Comparison of ENCODE assay signal across 1 fruit fly cellular context in genomic region chr3R:9341189-9342012, dm6.
A peak's percentile ranks its signal among the peaks of the same experiment; 100 is the strongest.
TF ChIP-seq lines count a peak whose summit lies in the region.

No protein-coding gene starts in this region.

TF ChIP-seq in whole organism, embryonic, 481 proteins besides CTCF, POLR2A, EP300 and RAD21 (continued from another document and continues in another):
- TF ChIP-seq twi (tag; optimal IDR thresholded peaks at IDR 0.05; lab: Kevin White, UChicago) (peak; percentile 65), CG8478 (optimal IDR thresholded peaks at IDR 0.05; lab: Kevin White, UChicago) (no peak), BtbVII (GFP tag; optimal IDR thresholded peaks at IDR 0.05; lab: Kevin White, UChicago) (peak; percentile 86), H15 (GFP tag; IDR thresholded peaks at IDR 0.05; lab: Robert Waterston, UW) (0 out of 3 replicates have a peak, but pooled peaks have one; percentile 35), tup (GFP tag; optimal IDR thresholded peaks at IDR 0.05; lab: Kevin White, UChicago) (peak; percentile 25), sima (GFP tag; optimal IDR thresholded peaks at IDR 0.05; lab: Kevin White, UChicago) (no peak), sc (optimal IDR thresholded peaks at IDR 0.05; lab: Kevin White, UChicago) (no peak), sc (GFP tag; optimal IDR thresholded peaks at IDR 0.05; lab: Kevin White, UChicago) (peak; percentile 46), gcm (GFP tag; optimal IDR thresholded peaks at IDR 0.05; lab: Kevin White, UChicago) (peak; percentile 81), trem (tag; optimal IDR thresholded peaks at IDR 0.05; lab: Kevin White, UChicago) (peak; percentile 76), hbn (GFP tag; IDR thresholded peaks at IDR 0.05; lab: Robert Waterston, UW; ENCODE audit: partially characterized antibody) (peak; percentile 89), ftz-f1 (GFP tag; optimal IDR thresholded peaks at IDR 0.05; lab: Kevin White, UChicago) (no peak), CG11695 (GFP tag; IDR thresholded peaks at IDR 0.05; lab: Robert Waterston, UW) (peak; percentile 80), yki (optimal IDR thresholded peaks at IDR 0.05; lab: Kevin White, UChicago) (no peak), CG18599 (GFP tag; optimal IDR thresholded peaks at IDR 0.05; lab: Kevin White, UChicago) (peak; percentile 89), CG4328 (GFP tag; optimal IDR thresholded peaks at IDR 0.05; lab: Kevin White, UChicago) (peak; percentile 83), CG3726 (GFP tag; IDR thresholded peaks at IDR 0.05; lab: Robert Waterston, UW) (no peak), Hr39 (optimal IDR thresholded peaks at IDR 0.05; lab: Kevin White, UChicago) (no peak), CG13775 (GFP tag; optimal IDR thresholded peaks at IDR 0.05; lab: Kevin White, UChicago) (peak; percentile 63), Elba2 (GFP tag; optimal IDR thresholded peaks at IDR 0.05; lab: Kevin White, UChicago) (no peak), Nf-YA (GFP tag; IDR thresholded peaks at IDR 0.05; lab: Robert Waterston, UW) (peak; percentile 49; the same call in 1 of the 2 replicates), slbo (GFP tag; IDR thresholded peaks at IDR 0.05; lab: Robert Waterston, UW) (peak; percentile 78), CG9932 (GFP tag; IDR thresholded peaks at IDR 0.05; lab: Robert Waterston, UW) (peak; percentile 85), CG12659 (GFP tag; optimal IDR thresholded peaks at IDR 0.05; lab: Kevin White, UChicago) (peak; percentile 78), abd-A (tag; optimal IDR thresholded peaks at IDR 0.05; lab: Kevin White, UChicago) (peak; percentile 91), Ravus (GFP tag; IDR thresholded peaks at IDR 0.05; lab: Robert Waterston, UW) (no peak), emc (GFP tag; optimal IDR thresholded peaks at IDR 0.05; lab: Kevin White, UChicago) (peak; percentile 11), CG3163 (GFP tag; optimal IDR thresholded peaks at IDR 0.05; lab: Kevin White, UChicago) (no peak), CG12155 (GFP tag; optimal IDR thresholded peaks at IDR 0.05; lab: Kevin White, UChicago) (peak; percentile 75), stc (GFP tag; IDR thresholded peaks at IDR 0.05; lab: Robert Waterston, UW) (peak; percentile 56; the same call in 1 of the 2 replicates), CG14050 (GFP tag; IDR thresholded peaks at IDR 0.05; lab: Robert Waterston, UW) (peak; percentile 70), vnd (GFP tag; IDR thresholded peaks at IDR 0.05; lab: Robert Waterston, UW; ENCODE audit: partially characterized antibody) (peak; percentile 92), tin (GFP tag; optimal IDR thresholded peaks at IDR 0.05; lab: Kevin White, UChicago) (peak; percentile 71), kni (GFP tag; optimal IDR thresholded peaks at IDR 0.05; lab: Kevin White, UChicago) (peak; percentile 56), vfl (GFP tag; optimal IDR thresholded peaks at IDR 0.05; lab: Kevin White, UChicago) (peak; percentile 73), CG1647 (GFP tag; optimal IDR thresholded peaks at IDR 0.05; lab: Kevin White, UChicago) (no peak), h (optimal IDR thresholded peaks at IDR 0.05; lab: Kevin White, UChicago) (no peak), CG5245 (GFP tag; optimal IDR thresholded peaks at IDR 0.05; lab: Kevin White, UChicago) (peak; percentile 24), NK7.1 (GFP tag; optimal IDR thresholded peaks at IDR 0.05; lab: Kevin White, UChicago) (peak; percentile 10), Hey (tag; optimal IDR thresholded peaks at IDR 0.05; lab: Kevin White, UChicago) (peak; percentile 37), z (GFP tag; IDR thresholded peaks at IDR 0.05; lab: Robert Waterston, UW) (no peak), fd3F (GFP tag; optimal IDR thresholded peaks at IDR 0.05; lab: Kevin White, UChicago) (peak; percentile 55), zf30C (GFP tag; optimal IDR thresholded peaks at IDR 0.05; lab: Kevin White, UChicago) (no peak), unc-4 (GFP tag; IDR thresholded peaks at IDR 0.05; lab: Robert Waterston, UW; ENCODE audit: partially characterized antibody) (peak; percentile 97), CG13424 (tag; optimal IDR thresholded peaks at IDR 0.05; lab: Kevin White, UChicago) (peak; percentile 87), luna (GFP tag; optimal IDR thresholded peaks at IDR 0.05; lab: Kevin White, UChicago) (peak; percentile 17), lbe (GFP tag; optimal IDR thresholded peaks at IDR 0.05; lab: Kevin White, UChicago) (peak; percentile 91), Bgb (GFP tag; IDR thresholded peaks at IDR 0.05; lab: Robert Waterston, UW; ENCODE audit: partially characterized antibody) (peak; percentile 88), CG3995 (GFP tag; optimal IDR thresholded peaks at IDR 0.05; lab: Kevin White, UChicago) (peak; percentile 47), Mrtf (GFP tag; IDR thresholded peaks at IDR 0.05; lab: Robert Waterston, UW) (peak; percentile 58; the same call in 1 of the 3 replicates), CG5180 (GFP tag; optimal IDR thresholded peaks at IDR 0.05; lab: Kevin White, UChicago) (peak; percentile 48), B-H2 (GFP tag; optimal IDR thresholded peaks at IDR 0.05; lab: Kevin White, UChicago) (peak; percentile 91), CG10565 (GFP tag; optimal IDR thresholded peaks at IDR 0.05; lab: Kevin White, UChicago) (no peak), CrebB (tag; optimal IDR thresholded peaks at IDR 0.05; lab: Kevin White, UChicago) (peak; percentile 55), CG6689 (GFP tag; IDR thresholded peaks at IDR 0.05; lab: Robert Waterston, UW) (peak; percentile 64), Max (GFP tag; optimal IDR thresholded peaks at IDR 0.05; lab: Kevin White, UChicago) (peak; percentile 59), lilli (GFP tag; optimal IDR thresholded peaks at IDR 0.05; lab: Kevin White, UChicago) (peak; percentile 85), en (GFP tag; optimal IDR thresholded peaks at IDR 0.05; lab: Kevin White, UChicago) (no peak), Neu2 (GFP tag; optimal IDR thresholded peaks at IDR 0.05; lab: Kevin White, UChicago; ENCODE audit: borderline replicate concordance) (peak; percentile 5), CG11093 (GFP tag; IDR thresholded peaks at IDR 0.05; lab: Robert Waterston, UW) (no peak), zfh1 (GFP tag; IDR thresholded peaks at IDR 0.05; lab: Robert Waterston, UW) (peak; percentile 65; the same call in 2 of the 3 replicates), CG1832 (GFP tag; optimal IDR thresholded peaks at IDR 0.05; lab: Kevin White, UChicago) (no peak), CG15601 (tag; optimal IDR thresholded peaks at IDR 0.05; lab: Kevin White, UChicago) (peak; percentile 83), pnt (GFP tag; optimal IDR thresholded peaks at IDR 0.05; lab: Kevin White, UChicago) (peak; percentile 7), chn (GFP tag; optimal IDR thresholded peaks at IDR 0.05; lab: Kevin White, UChicago) (peak; percentile 56), croc (GFP tag; conservative IDR thresholded peaks at IDR 0.05; lab: Robert Waterston, UW) (peak; percentile 28; the same call in 1 of the 3 replicates), Side (GFP tag; optimal IDR thresholded peaks at IDR 0.05; lab: Kevin White, UChicago) (peak; percentile 50), fru (optimal IDR thresholded peaks at IDR 0.05; lab: Kevin White, UChicago) (no peak), Optix (GFP tag; IDR thresholded peaks at IDR 0.05; lab: Robert Waterston, UW) (no peak), Oaz (GFP tag; IDR thresholded peaks at IDR 0.05; lab: Robert Waterston, UW) (peak; percentile 44; the same call in 1 of the 2 replicates), CG17802 (tag; optimal IDR thresholded peaks at IDR 0.05; lab: Kevin White, UChicago) (no peak), toy (GFP tag; IDR thresholded peaks at IDR 0.05; lab: Robert Waterston, UW) (no peak), D19B (GFP tag; optimal IDR thresholded peaks at IDR 0.05; lab: Kevin White, UChicago) (peak; percentile 51), CG17361 (GFP tag; IDR thresholded peaks at IDR 0.05; lab: Robert Waterston, UW) (peak; percentile 81), dan (GFP tag; IDR thresholded peaks at IDR 0.05; lab: Robert Waterston, UW) (no peak), CG4820 (GFP tag; optimal IDR thresholded peaks at IDR 0.05; lab: Kevin White, UChicago) (peak; percentile 8), br (optimal IDR thresholded peaks at IDR 0.05; lab: Kevin White, UChicago) (no peak), CG2199 (GFP tag; IDR thresholded peaks at IDR 0.05; lab: Robert Waterston, UW) (peak; percentile 86; the same call in 2 of the 3 replicates), slp2 (GFP tag; optimal IDR thresholded peaks at IDR 0.05; lab: Kevin White, UChicago) (no peak), exex (tag; optimal IDR thresholded peaks at IDR 0.05; lab: Kevin White, UChicago) (peak; percentile 70), Dek (tag; optimal IDR thresholded peaks at IDR 0.05; lab: Kevin White, UChicago) (peak; percentile 67), Fer1 (GFP tag; optimal IDR thresholded peaks at IDR 0.05; lab: Kevin White, UChicago) (peak; percentile 91), Pdp1 (GFP tag; optimal IDR thresholded peaks at IDR 0.05; lab: Kevin White, UChicago) (peak; percentile 45), pfk (GFP tag; optimal IDR thresholded peaks at IDR 0.05; lab: Kevin White, UChicago) (peak; percentile 41), Lpt (GFP tag; optimal IDR thresholded peaks at IDR 0.05; lab: Kevin White, UChicago) (no peak), CG4404 (GFP tag; IDR thresholded peaks at IDR 0.05; lab: Robert Waterston, UW) (no peak), Sin3A (optimal IDR thresholded peaks at IDR 0.05; lab: Kevin White, UChicago) (no peak), Meics (GFP tag; optimal IDR thresholded peaks at IDR 0.05; lab: Kevin White, UChicago) (peak; percentile 90), shn (GFP tag; optimal IDR thresholded peaks at IDR 0.05; lab: Kevin White, UChicago) (no peak), CG14965 (GFP tag; optimal IDR thresholded peaks at IDR 0.05; lab: Kevin White, UChicago; ENCODE audit: borderline replicate concordance) (no peak), CG14710 (tag; optimal IDR thresholded peaks at IDR 0.05; lab: Kevin White, UChicago) (peak; percentile 76), CG10543 (GFP tag; optimal IDR thresholded peaks at IDR 0.05; lab: Kevin White, UChicago) (peak; percentile 97), tio (GFP tag; optimal IDR thresholded peaks at IDR 0.05; lab: Kevin White, UChicago) (peak; percentile 43), ERR (GFP tag; optimal IDR thresholded peaks at IDR 0.05; lab: Kevin White, UChicago) (peak; percentile 20), fu2 (GFP tag; optimal IDR thresholded peaks at IDR 0.05; lab: Kevin White, UChicago) (peak; percentile 7), CG13624 (GFP tag; optimal IDR thresholded peaks at IDR 0.05; lab: Kevin White, UChicago) (no peak), CG4707 (GFP tag; optimal IDR thresholded peaks at IDR 0.05; lab: Kevin White, UChicago) (no peak), ems (GFP tag; optimal IDR thresholded peaks at IDR 0.05; lab: Kevin White, UChicago) (peak; percentile 63), CG18262 (tag; optimal IDR thresholded peaks at IDR 0.05; lab: Kevin White, UChicago) (peak; percentile 82), gt (GFP tag; IDR thresholded peaks at IDR 0.05; lab: Robert Waterston, UW) (no peak), CG17612 (GFP tag; IDR thresholded peaks at IDR 0.05; lab: Robert Waterston, UW) (peak; percentile 29; the same call in 1 of the 2 replicates), Eip74EF (GFP tag; optimal IDR thresholded peaks at IDR 0.05; lab: Kevin White, UChicago) (peak in 1 of 2 experiments; percentile 43), nom (GFP tag; optimal IDR thresholded peaks at IDR 0.05; lab: Kevin White, UChicago) (peak; percentile 79), bab2 (GFP tag; optimal IDR thresholded peaks at IDR 0.05; lab: Kevin White, UChicago) (peak; percentile 31), dmrt11E (tag; optimal IDR thresholded peaks at IDR 0.05; lab: Kevin White, UChicago) (peak; percentile 61), CoRest (tag; optimal IDR thresholded peaks at IDR 0.05; lab: Kevin White, UChicago) (peak; percentile 85), sna (GFP tag; IDR thresholded peaks at IDR 0.05; lab: Robert Waterston, UW; ENCODE audit: partially characterized antibody) (peak; percentile 94), CG8924 (tag; optimal IDR thresholded peaks at IDR 0.05; lab: Kevin White, UChicago) (peak; percentile 89), CG8388 (GFP tag; optimal IDR thresholded peaks at IDR 0.05; lab: Kevin White, UChicago) (peak; percentile 63), CG8290 (GFP tag; optimal IDR thresholded peaks at IDR 0.05; lab: Kevin White, UChicago) (peak; percentile 51), CG8290 (tag; optimal IDR thresholded peaks at IDR 0.05; lab: Kevin White, UChicago) (peak; percentile 78 to 79), Fer3 (tag; optimal IDR thresholded peaks at IDR 0.05; lab: Kevin White, UChicago) (peak; percentile 80), CG9797 (GFP tag; optimal IDR thresholded peaks at IDR 0.05; lab: Kevin White, UChicago) (peak; percentile 13), wdn (GFP tag; IDR thresholded peaks at IDR 0.05; lab: Robert Waterston, UW) (peak; percentile 37; the same call in 1 of the 2 replicates), CG12219 (GFP tag; optimal IDR thresholded peaks at IDR 0.05; lab: Kevin White, UChicago) (peak; percentile 62), row (GFP tag; IDR thresholded peaks at IDR 0.05; lab: Robert Waterston, UW) (peak; percentile 98), CG14667 (GFP tag; IDR thresholded peaks at IDR 0.05; lab: Robert Waterston, UW) (no peak; the same call in 1 of the 2 replicates), p53 (GFP tag; optimal IDR thresholded peaks at IDR 0.05; lab: Kevin White, UChicago) (no peak), her (GFP tag; optimal IDR thresholded peaks at IDR 0.05; lab: Kevin White, UChicago) (peak; percentile 22), CG9817 (tag; optimal IDR thresholded peaks at IDR 0.05; lab: Kevin White, UChicago) (peak; percentile 75), unpg (GFP tag; optimal IDR thresholded peaks at IDR 0.05; lab: Kevin White, UChicago) (peak; percentile 71), gcm2 (GFP tag; optimal IDR thresholded peaks at IDR 0.05; lab: Kevin White, UChicago) (peak; percentile 7), CG11398 (GFP tag; optimal IDR thresholded peaks at IDR 0.05; lab: Kevin White, UChicago) (no peak), dm (GFP tag; optimal IDR thresholded peaks at IDR 0.05; lab: Kevin White, UChicago) (peak; percentile 13), trh (GFP tag; optimal IDR thresholded peaks at IDR 0.05; lab: Kevin White, UChicago) (peak; percentile 0), CG8765 (GFP tag; IDR thresholded peaks at IDR 0.05; lab: Robert Waterston, UW) (peak; percentile 41; the same call in 1 of the 2 replicates), Rx (GFP tag; IDR thresholded peaks at IDR 0.05; lab: Robert Waterston, UW) (no peak), CG3281 (GFP tag; optimal IDR thresholded peaks at IDR 0.05; lab: Kevin White, UChicago) (peak; percentile 90), Abd-B (GFP tag; optimal IDR thresholded peaks at IDR 0.05; lab: Kevin White, UChicago) (peak; percentile 37), CG14441 (GFP tag; IDR thresholded peaks at IDR 0.05; lab: Robert Waterston, UW) (0 out of 2 replicates have a peak, but pooled peaks have one; percentile 32), bowl (GFP tag; IDR thresholded peaks at IDR 0.05; lab: Robert Waterston, UW) (no peak)
